Worm (Caenorhabditis elegans): ENCODE measurements around the gene itsn-1.
"Not testable (repeated sequence)": the region's sequence is repeated elsewhere in the genome, so short reads cannot be mapped to it uniquely, and the experiment has no call there.

Gene itsn-1

DNA sequence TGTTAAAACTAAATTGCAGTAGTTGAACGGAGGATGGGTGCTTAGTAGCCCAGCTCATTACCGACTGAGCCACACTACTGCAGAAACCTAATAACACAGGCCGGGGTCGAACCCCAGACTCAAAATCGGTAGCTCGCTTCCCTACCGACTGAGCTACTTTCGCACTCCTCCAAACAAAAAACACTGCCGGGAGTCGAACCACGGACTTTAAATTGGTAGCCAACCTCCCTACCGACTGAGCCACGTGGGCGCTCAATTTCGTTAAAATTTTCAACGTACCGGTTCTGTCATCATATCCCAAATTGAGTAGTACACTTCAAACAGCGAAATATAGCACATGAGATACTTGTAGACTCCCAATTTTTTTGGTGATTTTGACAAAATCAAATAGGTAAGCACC is 30.9 kb downstream of the itsn-1 start:
- TF ChIP-seq ceh-48 (tag; optimal IDR thresholded peaks at IDR 0.05) (no peak), che-1 (tag; optimal IDR thresholded peaks at IDR 0.05) (no peak), unc-55 (GFP tag; optimal IDR thresholded peaks at IDR 0.05) (no peak), ceh-6 (GFP tag; optimal IDR thresholded peaks at IDR 0.05) (no peak), zip-5 (tag; optimal IDR thresholded peaks at IDR 0.05) (no peak)

DNA sequence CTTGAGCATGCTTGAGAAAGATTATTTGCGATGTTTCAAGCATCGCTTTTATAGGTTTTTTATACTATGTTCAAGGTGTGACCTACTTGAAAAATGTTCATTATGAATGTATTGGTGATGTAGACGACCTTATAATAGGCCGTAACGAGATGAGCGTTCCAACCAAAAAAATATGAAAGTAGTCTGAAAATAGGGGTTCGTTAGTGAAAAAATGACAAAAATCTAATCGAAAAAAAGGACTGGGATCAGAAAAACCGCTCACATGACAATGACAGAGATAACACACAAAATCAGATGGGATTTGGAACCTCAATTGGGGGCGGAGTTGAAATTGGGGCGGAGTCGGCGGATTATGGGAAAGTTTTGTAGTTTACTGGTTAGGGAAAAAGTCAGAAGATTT is 31.4 kb downstream of the itsn-1 start, which contains the start of gene Y116A8C.40:
TSS of gene Y116A8C.40 (minus strand) at position 101 of the 400 bp plus-strand sequence.
- TF ChIP-seq hlh-30 (tag; optimal IDR thresholded peaks at IDR 0.05; ENCODE audit: insufficient read depth) (no peak), mec-3 (tag; optimal IDR thresholded peaks at IDR 0.05; ENCODE audit: borderline replicate concordance) (no peak), sox-2 (GFP tag; IDR thresholded peaks at IDR 0.05) (no peak), K02D7.2 (tag; optimal IDR thresholded peaks at IDR 0.05) (no peak), lin-11 (tag; optimal IDR thresholded peaks at IDR 0.05) (no peak), ceh-31 (tag; optimal IDR thresholded peaks at IDR 0.05) (no peak), ceh-22 (tag; optimal IDR thresholded peaks at IDR 0.05) (no peak), ceh-45 (GFP tag; IDR thresholded peaks at IDR 0.05) (no peak), dmd-4 (tag; optimal IDR thresholded peaks at IDR 0.05; ENCODE audit: borderline replicate concordance) (no peak)

DNA sequence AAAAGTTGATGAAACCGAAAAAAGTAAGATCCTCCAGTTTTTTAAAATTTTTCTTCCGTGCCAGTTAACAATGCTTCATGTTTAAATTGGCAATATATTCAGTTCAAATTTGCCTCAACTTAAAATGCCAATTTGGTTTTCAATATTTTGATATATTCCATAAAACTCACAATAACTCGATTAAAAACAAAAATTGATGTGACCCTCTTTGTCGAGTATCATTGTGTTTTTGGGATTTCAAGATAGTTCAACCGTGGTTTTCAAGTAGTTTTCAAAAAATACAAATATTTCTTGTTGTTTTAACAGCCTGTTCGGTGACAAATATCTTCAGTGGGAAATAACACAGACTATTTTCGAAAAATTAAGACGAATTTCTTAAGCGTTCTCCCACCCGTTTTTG is 33.5 kb downstream of the itsn-1 start:
- TF ChIP-seq ttx-3 (tag; optimal IDR thresholded peaks at IDR 0.05) = no peak
- no peak for TF ChIP-seq fkh-10 (GFP tag; optimal IDR thresholded peaks at IDR 0.05)
- TF ChIP-seq dve-1 (tag; optimal IDR thresholded peaks at IDR 0.05) = no peak
- no peak for TF ChIP-seq hlh-8 (tag; optimal IDR thresholded peaks at IDR 0.05)
- no peak for TF ChIP-seq Y22D7AL.16 (tag; optimal IDR thresholded peaks at IDR 0.05)
- no peak for TF ChIP-seq ceh-31 (tag; optimal IDR thresholded peaks at IDR 0.05)
- no peak for TF ChIP-seq ceh-22 (tag; optimal IDR thresholded peaks at IDR 0.05)
- no peak for TF ChIP-seq nhr-232 (tag; optimal IDR thresholded peaks at IDR 0.05)
- TF ChIP-seq zip-5 (tag; optimal IDR thresholded peaks at IDR 0.05) = no peak
- TF ChIP-seq F13H6.1 (tag; optimal IDR thresholded peaks at IDR 0.05) = no peak
- no peak for TF ChIP-seq ceh-19 (GFP tag; optimal IDR thresholded peaks at IDR 0.05)
- TF ChIP-seq T23F11.4 (GFP tag; optimal IDR thresholded peaks at IDR 0.05) = no peak
- no peak for TF ChIP-seq unc-3 (GFP tag; conservative IDR thresholded peaks at IDR 0.05)
- TF ChIP-seq unc-3 (tag; optimal IDR thresholded peaks at IDR 0.05) = no peak
- TF ChIP-seq ceh-34 (tag; optimal IDR thresholded peaks at IDR 0.05) = no peak

DNA sequence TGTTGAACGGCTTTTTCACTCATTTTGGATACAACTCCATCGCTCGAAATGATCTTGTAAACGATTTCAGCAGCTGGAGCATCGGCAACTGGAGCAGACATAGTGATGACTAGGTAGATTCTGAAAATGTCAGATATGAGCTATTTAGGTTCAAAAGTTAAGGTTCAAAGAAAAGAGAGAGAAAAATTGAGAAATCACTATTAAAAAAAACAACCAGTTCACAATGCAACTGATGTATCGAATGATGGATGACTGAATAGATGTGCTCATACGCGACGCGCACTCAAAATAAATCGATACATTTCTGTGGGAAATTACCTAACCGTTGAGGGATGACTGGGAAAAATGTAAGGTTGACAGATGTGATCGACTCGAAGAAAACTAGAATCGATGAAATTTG is 43.0 kb downstream of the itsn-1 start, which contains the start of gene skr-13:
TSS of gene skr-13 (minus strand) at position 101 of the 400 bp plus-strand sequence.
- TF ChIP-seq odd-2 (tag; optimal IDR thresholded peaks at IDR 0.05) (no peak), hlh-6 (tag; optimal IDR thresholded peaks at IDR 0.05) (no peak), nhr-11 (tag; optimal IDR thresholded peaks at IDR 0.05) (no peak), pqm-1 (tag; optimal IDR thresholded peaks at IDR 0.05) (no peak), ceh-18 (tag; optimal IDR thresholded peaks at IDR 0.05) (no peak), elt-2 (tag; optimal IDR thresholded peaks at IDR 0.05) (no peak), che-1 (tag; optimal IDR thresholded peaks at IDR 0.05) (no peak)

DNA sequence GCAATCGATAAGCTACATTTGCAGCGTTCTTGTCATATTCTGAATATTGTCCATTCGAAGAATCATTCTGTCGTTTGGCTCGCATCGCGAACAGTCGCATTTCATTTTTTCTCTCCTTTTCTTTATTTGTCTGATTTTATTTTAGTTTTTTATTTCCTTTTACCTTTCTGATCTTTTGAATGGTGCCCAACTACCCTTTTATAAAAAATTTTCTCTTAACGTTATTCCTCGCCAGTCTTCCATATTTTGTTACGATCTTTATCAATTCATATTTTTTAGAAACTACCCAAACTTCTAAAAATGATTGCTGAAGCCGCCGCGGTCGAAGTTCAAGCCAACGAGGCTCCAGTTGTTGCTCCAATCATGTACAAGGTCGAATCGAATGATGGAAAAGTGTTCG is 43.8 kb downstream of the itsn-1 start, which contains the start of gene skr-9:
TSS of gene skr-9 (plus strand) at position 301 of the 400 bp plus-strand sequence.
- TF ChIP-seq F13H6.1 (tag; optimal IDR thresholded peaks at IDR 0.05); hlh-13 (GFP tag; optimal IDR thresholded peaks at IDR 0.05); pros-1 (tag; optimal IDR thresholded peaks at IDR 0.05): not testable (repeated sequence)
